Worm (Caenorhabditis elegans): ENCODE data around the gene atgp-1.

The atgp-1 gene

DNA sequence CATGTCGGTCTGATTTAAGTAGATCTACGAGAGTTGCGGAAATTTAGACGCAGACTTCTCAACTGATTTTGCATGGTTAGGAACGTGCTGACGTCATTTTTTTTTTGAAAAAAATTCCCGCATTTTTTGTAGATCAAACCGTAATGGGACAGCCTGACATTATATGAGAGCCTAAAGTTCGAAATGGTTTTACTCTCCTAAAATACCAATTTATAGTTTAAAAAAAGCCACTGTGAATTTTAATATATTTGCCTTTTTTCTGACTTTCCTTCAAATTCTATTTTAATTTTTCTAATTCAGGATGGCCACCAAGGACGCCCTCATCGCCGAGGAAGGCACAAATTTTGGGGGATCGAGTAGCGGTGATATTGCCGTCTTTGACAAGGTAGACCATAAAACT, at the start of gene atgp-1:
Gene atgp-1, plus strand, starts transcription at position 301 of the 400 bp plus-strand sequence.
- no peak for TF ChIP-seq nhr-232 (tag; optimal IDR thresholded peaks at IDR 0.05)
- no peak for TF ChIP-seq unc-3 (GFP tag; conservative IDR thresholded peaks at IDR 0.05)
- TF ChIP-seq unc-3 (tag; optimal IDR thresholded peaks at IDR 0.05): no peak
- no peak for TF ChIP-seq K09A11.1 (tag; optimal IDR thresholded peaks at IDR 0.05; ENCODE audit: insufficient read depth)
- no peak for TF ChIP-seq unc-55 (GFP tag; optimal IDR thresholded peaks at IDR 0.05)
- TF ChIP-seq fkh-10 (GFP tag; optimal IDR thresholded peaks at IDR 0.05): no peak
- TF ChIP-seq T23F11.4 (GFP tag; optimal IDR thresholded peaks at IDR 0.05): no peak

ce11 chrIV:17223474-17223873, 45.7 kb upstream of the atgp-1 start, which contains the start of gene Y116A8B.4:
Y116A8B.4 (plus strand) TSS chrIV:17223774.
- TF ChIP-seq ets-4 (tag; optimal IDR thresholded peaks at IDR 0.05) (no peak), K02D7.2 (tag; optimal IDR thresholded peaks at IDR 0.05) (no peak), mec-3 (tag; optimal IDR thresholded peaks at IDR 0.05; ENCODE audit: borderline replicate concordance) (no peak), pag-3 (tag; optimal IDR thresholded peaks at IDR 0.05; ENCODE audit: borderline replicate concordance) (no peak), fkh-10 (GFP tag; optimal IDR thresholded peaks at IDR 0.05) (no peak), ama-1 (optimal IDR thresholded peaks at IDR 0.05) (no peak), npax-4 (tag; optimal IDR thresholded peaks at IDR 0.05) (no peak)

ce11 chrIV:17230958-17231357, 38.2 kb upstream of the atgp-1 start, which contains the start of gene npr-32:
npr-32 (minus strand) TSS chrIV:17231058.
- TF ChIP-seq odd-2 (tag; optimal IDR thresholded peaks at IDR 0.05) (no peak), ahr-1 (tag; optimal IDR thresholded peaks at IDR 0.05) (no peak), ama-1 (optimal IDR thresholded peaks at IDR 0.05) (no peak), ceh-2 (tag; optimal IDR thresholded peaks at IDR 0.05) (no peak), ref-2 (tag; optimal IDR thresholded peaks at IDR 0.05) (no peak), ceh-48 (tag; optimal IDR thresholded peaks at IDR 0.05) (no peak)

DNA sequence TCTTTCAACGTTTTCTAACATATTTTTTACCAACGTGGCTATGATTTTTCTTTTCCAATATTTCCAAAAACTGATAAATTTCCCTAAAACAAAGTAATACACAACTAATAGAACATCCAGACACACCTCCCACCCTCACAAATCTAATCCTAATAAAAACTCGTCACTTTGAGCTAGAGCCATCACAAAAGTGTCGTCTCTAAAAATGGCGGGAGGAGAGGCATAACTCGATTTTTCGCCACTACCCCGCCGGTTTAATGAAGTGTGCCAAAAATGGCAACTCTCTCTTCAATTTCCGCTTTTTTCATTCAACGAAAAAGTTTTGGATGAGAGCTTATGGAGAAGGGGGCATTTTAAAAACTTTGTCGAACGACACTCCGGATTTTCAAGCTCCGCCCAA, 36.2 kb upstream of the atgp-1 start:
- peak; percentile 58 for TF ChIP-seq unc-42 (tag; optimal IDR thresholded peaks at IDR 0.05)
- no peak for TF ChIP-seq C08G9.2 (tag; optimal IDR thresholded peaks at IDR 0.05)
- no peak for TF ChIP-seq ceh-19 (GFP tag; optimal IDR thresholded peaks at IDR 0.05)

DNA sequence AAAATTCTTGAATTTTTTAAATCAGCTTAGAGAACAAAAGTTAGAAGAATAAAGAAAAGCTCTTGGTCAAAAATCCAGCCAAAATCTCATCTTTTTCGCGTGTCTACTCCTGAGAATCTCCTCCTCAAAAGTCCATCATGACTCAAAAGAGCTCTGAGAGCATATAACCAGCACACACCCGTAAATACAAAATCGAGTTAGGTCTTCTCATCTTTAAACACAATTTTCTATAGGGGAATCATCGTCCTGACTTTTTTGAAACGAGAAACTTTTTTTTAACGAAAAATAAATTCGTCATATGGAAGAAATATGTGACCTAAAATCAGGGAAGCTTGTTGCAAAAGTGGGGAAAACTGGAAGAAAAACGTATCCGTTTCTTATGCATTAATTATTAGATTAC, 35.6 kb upstream of the atgp-1 start:
- TF ChIP-seq unc-42 (tag; optimal IDR thresholded peaks at IDR 0.05) (peak; percentile 94), hlh-8 (tag; optimal IDR thresholded peaks at IDR 0.05) (no peak)

DNA sequence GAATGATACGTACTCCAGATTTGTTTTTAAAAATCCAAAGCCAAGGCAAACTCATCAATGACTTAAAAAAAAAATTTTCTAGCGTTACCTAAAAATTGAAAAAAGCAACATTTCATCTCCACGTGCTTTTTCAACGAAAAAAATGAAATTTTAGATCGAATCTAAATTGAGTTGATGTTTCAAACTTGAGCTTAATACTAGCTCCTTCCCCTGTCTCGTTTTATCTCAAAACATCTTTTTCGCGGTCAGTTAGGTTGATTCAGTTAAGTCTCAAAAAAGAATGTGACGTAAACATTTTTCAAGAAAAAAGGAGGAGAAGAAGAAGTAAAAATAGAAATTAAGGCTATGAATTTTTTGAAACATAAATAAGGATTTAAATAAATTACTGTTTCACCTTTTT, 32.1 kb upstream of the atgp-1 start:
- TF ChIP-seq elt-2 (tag; optimal IDR thresholded peaks at IDR 0.05) (no peak), ceh-9 (tag; optimal IDR thresholded peaks at IDR 0.05) (no peak), ceh-24 (tag; optimal IDR thresholded peaks at IDR 0.05) (no peak), unc-42 (tag; optimal IDR thresholded peaks at IDR 0.05) (peak; percentile 34)

DNA sequence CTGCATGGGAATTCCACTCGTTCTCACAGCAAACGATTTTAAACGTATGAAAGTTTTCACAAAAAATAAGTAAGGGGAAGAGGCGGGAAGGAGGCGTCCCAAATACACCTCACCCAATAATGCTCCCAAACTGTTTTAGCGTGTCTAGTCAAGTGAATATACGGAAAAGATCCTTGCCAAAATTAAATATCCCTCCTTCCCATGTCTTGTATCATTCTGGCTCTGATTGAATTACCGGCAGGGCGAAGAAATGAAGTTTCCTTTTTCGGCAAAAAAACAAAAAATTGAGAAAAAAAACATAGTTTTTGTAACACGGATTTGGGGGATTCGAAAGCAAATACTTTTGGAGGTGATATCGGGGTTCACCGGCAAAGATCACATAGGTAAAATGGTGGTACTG, 30.2 kb upstream of the atgp-1 start:
- no peak for TF ChIP-seq ceh-24 (tag; optimal IDR thresholded peaks at IDR 0.05)
- no peak for TF ChIP-seq fkh-6 (tag; optimal IDR thresholded peaks at IDR 0.05)
- TF ChIP-seq unc-42 (tag; optimal IDR thresholded peaks at IDR 0.05): peak; percentile 71

ce11 chrIV:17245200-17245599, 23.9 kb upstream of the atgp-1 start, which contains the start of gene ZK550.2:
ZK550.2 (plus strand) TSS chrIV:17245584.
- TF ChIP-seq C38D4.7 (GFP tag; optimal IDR thresholded peaks at IDR 0.05) (no peak), elt-2 (tag; optimal IDR thresholded peaks at IDR 0.05) (peak; percentile 85), pqm-1 (tag; optimal IDR thresholded peaks at IDR 0.05) (peak; percentile 54), fax-1 (tag; optimal IDR thresholded peaks at IDR 0.05) (no peak)
